Fruit fly (Drosophila melanogaster) S2 (cell line): ENCODE measurements around the gene CG17261.

Experiments used
- CG8478 ChIP-seq: fragments of >200 bp; optimal IDR thresholded peaks from 2 replicates; lab custom pipeline; 2018
- CTCF ChIP-seq, 2 experiments: fragments of >200 bp; optimal IDR thresholded peaks; 2 replicates each; lab custom pipeline; 2018

- no peak for TF ChIP-seq CG8478 (lab: Kevin White, UChicago)
- no peak for TF ChIP-seq CTCF (optimal IDR thresholded peaks at IDR 0.05; lab: Kevin White, UChicago)
Observed at dm6 chr2L:3009438-3009837, 32.9 kb upstream of the CG17261 start.
